Fruit fly (Drosophila melanogaster): ENCODE results near the gene emb.
A peak's percentile ranks its signal among the peaks of the same experiment; 100 is the strongest.

emb gene

dm6 chr2L:8381508-8382036 is 21.8 kb upstream of the emb start, which contains the start of gene AlaRS (continued):
- peak; percentile 12 for TF ChIP-seq Sox15 (GFP tag; optimal IDR thresholded peaks at IDR 0.05)
- no peak for TF ChIP-seq CG7368 (GFP tag; optimal IDR thresholded peaks at IDR 0.05)
- no peak for TF ChIP-seq Gug (GFP tag; IDR thresholded peaks at IDR 0.05)
- peak; percentile 37; the same call in 1 of the 3 replicates for TF ChIP-seq CG6163 (GFP tag; IDR thresholded peaks at IDR 0.05)
- TF ChIP-seq CG16779 (tag; optimal IDR thresholded peaks at IDR 0.05): no peak
- peak; percentile 63 for TF ChIP-seq esn (GFP tag; optimal IDR thresholded peaks at IDR 0.05)
- peak; percentile 8 for TF ChIP-seq CG3032 (tag; optimal IDR thresholded peaks at IDR 0.05)
- TF ChIP-seq Hr38 (GFP tag; optimal IDR thresholded peaks at IDR 0.05): no peak
- TF ChIP-seq Ets21C (GFP tag; optimal IDR thresholded peaks at IDR 0.05): no peak
- peak; percentile 32 for TF ChIP-seq net (GFP tag; optimal IDR thresholded peaks at IDR 0.05)
- TF ChIP-seq Hr4 (GFP tag; optimal IDR thresholded peaks at IDR 0.05): peak; percentile 48
- peak; percentile 37 for TF ChIP-seq acj6 (GFP tag; optimal IDR thresholded peaks at IDR 0.05)
- TF ChIP-seq pdm3 (GFP tag; optimal IDR thresholded peaks at IDR 0.05): peak; percentile 42
- TF ChIP-seq vri (GFP tag; optimal IDR thresholded peaks at IDR 0.05): peak; percentile 71
- TF ChIP-seq CG8319 (GFP tag; optimal IDR thresholded peaks at IDR 0.05): no peak
- peak; percentile 48 for TF ChIP-seq CG3919 (GFP tag; optimal IDR thresholded peaks at IDR 0.05)
- peak; percentile 69 for TF ChIP-seq svp (GFP tag)
- TF ChIP-seq salr (GFP tag; optimal IDR thresholded peaks at IDR 0.05): peak in 1 of 2 experiments; percentile 19
- peak; percentile 32 for TF ChIP-seq Hr39 (GFP tag; optimal IDR thresholded peaks at IDR 0.05)
- TF ChIP-seq Ets96B (tag; optimal IDR thresholded peaks at IDR 0.05): peak; percentile 1
- peak; percentile 39 for TF ChIP-seq achi (GFP tag; optimal IDR thresholded peaks at IDR 0.05)
- peak; percentile 29 for TF ChIP-seq cyc (GFP tag; optimal IDR thresholded peaks at IDR 0.05)
- TF ChIP-seq CG9139 (GFP tag; optimal IDR thresholded peaks at IDR 0.05): peak; percentile 6
- peak in 1 of 2 experiments; percentile 11 for TF ChIP-seq ss (GFP tag; optimal IDR thresholded peaks at IDR 0.05)
- TF ChIP-seq Sox102F (GFP tag; optimal IDR thresholded peaks at IDR 0.05): peak; percentile 52
- no peak for TF ChIP-seq CG1621 (tag; optimal IDR thresholded peaks at IDR 0.05)

- peak; percentile 59 for TF ChIP-seq CG7368 (GFP tag; optimal IDR thresholded peaks at IDR 0.05)
- peak; percentile 80 for TF ChIP-seq achi (GFP tag; optimal IDR thresholded peaks at IDR 0.05)
- no peak for TF ChIP-seq CG9139 (GFP tag; optimal IDR thresholded peaks at IDR 0.05)
- TF ChIP-seq Eip93F (GFP tag; optimal IDR thresholded peaks at IDR 0.05): no peak
- TF ChIP-seq CG32006 (GFP tag; optimal IDR thresholded peaks at IDR 0.05): peak; percentile 41
- TF ChIP-seq vri (GFP tag; optimal IDR thresholded peaks at IDR 0.05): peak; percentile 92
- TF ChIP-seq Lpt (GFP tag; optimal IDR thresholded peaks at IDR 0.05): peak; percentile 3
- peak; percentile 80 for TF ChIP-seq CG31627 (GFP tag; optimal IDR thresholded peaks at IDR 0.05)
- TF ChIP-seq CG3919 (GFP tag; optimal IDR thresholded peaks at IDR 0.05): peak; percentile 79
- TF ChIP-seq cyc (GFP tag; optimal IDR thresholded peaks at IDR 0.05): peak; percentile 77
- TF ChIP-seq Hr39 (GFP tag; optimal IDR thresholded peaks at IDR 0.05): peak; percentile 66
- no peak for TF ChIP-seq fkh (GFP tag; optimal IDR thresholded peaks at IDR 0.05)
- peak; percentile 14 for TF ChIP-seq CG34406 (GFP tag; optimal IDR thresholded peaks at IDR 0.05)
- peak; percentile 78 for TF ChIP-seq Eip78C (GFP tag)
- TF ChIP-seq ss (GFP tag; optimal IDR thresholded peaks at IDR 0.05): peak in 1 of 2 experiments; percentile 26
- TF ChIP-seq CG11902 (GFP tag; optimal IDR thresholded peaks at IDR 0.05): peak; percentile 39
- no peak for TF ChIP-seq CG15336 (GFP tag; IDR thresholded peaks at IDR 0.05)
- TF ChIP-seq Smox (GFP tag; optimal IDR thresholded peaks at IDR 0.05): peak; percentile 49
- TF ChIP-seq esn (GFP tag; optimal IDR thresholded peaks at IDR 0.05): peak; percentile 77
- TF ChIP-seq CG10669 (GFP tag; optimal IDR thresholded peaks at IDR 0.05): peak; percentile 35
- TF ChIP-seq CG6808 (GFP tag; optimal IDR thresholded peaks at IDR 0.05): peak; percentile 46
- peak; percentile 69; the same call in 2 of the 3 replicates for TF ChIP-seq CG6163 (GFP tag; IDR thresholded peaks at IDR 0.05)
- TF ChIP-seq CG11294 (GFP tag; IDR thresholded peaks at IDR 0.05): peak; percentile 38; the same call in 1 of the 2 replicates
- peak; percentile 58 for TF ChIP-seq CG6792 (GFP tag; optimal IDR thresholded peaks at IDR 0.05)
- no peak for TF ChIP-seq Blimp-1 (GFP tag; optimal IDR thresholded peaks at IDR 0.05)
- TF ChIP-seq dac (GFP tag; optimal IDR thresholded peaks at IDR 0.05): no peak
- peak; percentile 35 for TF ChIP-seq Hr4 (GFP tag; optimal IDR thresholded peaks at IDR 0.05)
- TF ChIP-seq salr (GFP tag; optimal IDR thresholded peaks at IDR 0.05): peak; percentile 15 to 36
- TF ChIP-seq Ets96B (tag; optimal IDR thresholded peaks at IDR 0.05): peak; percentile 12
- TF ChIP-seq CG4318 (GFP tag; optimal IDR thresholded peaks at IDR 0.05): no peak
- no peak for TF ChIP-seq spab (GFP tag; optimal IDR thresholded peaks at IDR 0.05)
- TF ChIP-seq CG3032 (tag; optimal IDR thresholded peaks at IDR 0.05): peak; percentile 47
- no peak for TF ChIP-seq fd59A (GFP tag; optimal IDR thresholded peaks at IDR 0.05)
- peak; percentile 47 for TF ChIP-seq svp (GFP tag)
- peak; percentile 21 for TF ChIP-seq CG11762 (GFP tag; optimal IDR thresholded peaks at IDR 0.05; ENCODE audit: insufficient read depth)
- TF ChIP-seq OdsH (GFP tag; optimal IDR thresholded peaks at IDR 0.05): peak; percentile 63
Measured at dm6 chr2L:8382646-8383045, 20.7 kb upstream of the emb start, which contains the start of the genes CG13392 and Rcd4. Gene CG13392 (minus strand): TSS chr2L:8382807. Gene Rcd4 (plus strand): TSS chr2L:8382861.

All from whole organism, prepupa.